Fruit fly (Drosophila melanogaster): ENCODE results near the gene CG32024.

CG32024 gene

dm6 chr3L:8813484-8813883, 6.1 kb downstream of the CG32024 start (continued):
- no peak for TF ChIP-seq chif (GFP tag; optimal IDR thresholded peaks at IDR 0.05)
- peak; percentile 61 for TF ChIP-seq Rfx (GFP tag; IDR thresholded peaks at IDR 0.05)
- TF ChIP-seq fd3F (GFP tag; optimal IDR thresholded peaks at IDR 0.05): no peak
- TF ChIP-seq fd96Cb (tag; optimal IDR thresholded peaks at IDR 0.05): peak; percentile 10
- TF ChIP-seq CG31388 (GFP tag; optimal IDR thresholded peaks at IDR 0.05): no peak
- no peak for TF ChIP-seq CG6654 (GFP tag; optimal IDR thresholded peaks at IDR 0.05)
- no peak for TF ChIP-seq ato (GFP tag; IDR thresholded peaks at IDR 0.05; ENCODE audit: partially characterized antibody)
- TF ChIP-seq shn (GFP tag; optimal IDR thresholded peaks at IDR 0.05): no peak
- TF ChIP-seq CG8924 (tag; optimal IDR thresholded peaks at IDR 0.05): no peak
- no peak for TF ChIP-seq sug (tag; optimal IDR thresholded peaks at IDR 0.05)
- TF ChIP-seq twi (tag; optimal IDR thresholded peaks at IDR 0.05): no peak
- TF ChIP-seq Bteb2 (GFP tag; optimal IDR thresholded peaks at IDR 0.05): no peak
- no peak for TF ChIP-seq Atf3 (GFP tag; optimal IDR thresholded peaks at IDR 0.05)
- no peak for TF ChIP-seq CG6854 (GFP tag; optimal IDR thresholded peaks at IDR 0.05)
- TF ChIP-seq p53 (GFP tag; optimal IDR thresholded peaks at IDR 0.05): no peak
- TF ChIP-seq CG17328 (GFP tag; IDR thresholded peaks at IDR 0.05): peak; percentile 51
- no peak for TF ChIP-seq Dref (GFP tag; IDR thresholded peaks at IDR 0.05)
- TF ChIP-seq CG30431 (GFP tag; optimal IDR thresholded peaks at IDR 0.05): no peak
- peak; percentile 51; the same call in 1 of the 2 replicates for TF ChIP-seq danr (GFP tag; IDR thresholded peaks at IDR 0.05)
- no peak for TF ChIP-seq fru (optimal IDR thresholded peaks at IDR 0.05)
- no peak for TF ChIP-seq bigmax (GFP tag; optimal IDR thresholded peaks at IDR 0.05)
- TF ChIP-seq CG11504 (tag; optimal IDR thresholded peaks at IDR 0.05): no peak
- TF ChIP-seq Jarid2 (GFP tag; optimal IDR thresholded peaks at IDR 0.05): no peak
- TF ChIP-seq CG6765 (GFP tag; optimal IDR thresholded peaks at IDR 0.05): no peak
- TF ChIP-seq CG31441 (GFP tag; IDR thresholded peaks at IDR 0.05): no peak
- TF ChIP-seq zf30C (GFP tag; optimal IDR thresholded peaks at IDR 0.05): no peak
- TF ChIP-seq lmd (GFP tag; IDR thresholded peaks at IDR 0.05): peak; percentile 67
- peak in 1 of 2 experiments; percentile 8 for TF ChIP-seq dpn (GFP tag; optimal IDR thresholded peaks at IDR 0.05)
- peak; percentile 56; the same call in 1 of the 2 replicates for TF ChIP-seq Ptx1 (GFP tag; IDR thresholded peaks at IDR 0.05)
- TF ChIP-seq CG7271 (tag; optimal IDR thresholded peaks at IDR 0.05): no peak
- TF ChIP-seq mirr (GFP tag; optimal IDR thresholded peaks at IDR 0.05): no peak
- TF ChIP-seq ci (GFP tag; IDR thresholded peaks at IDR 0.05): peak; percentile 85
- TF ChIP-seq ssp (GFP tag; IDR thresholded peaks at IDR 0.05): peak; percentile 54; the same call in 1 of the 2 replicates
- TF ChIP-seq CG10654 (GFP tag; optimal IDR thresholded peaks at IDR 0.05): no peak
- peak; percentile 4 for TF ChIP-seq CG2120 (GFP tag; optimal IDR thresholded peaks at IDR 0.05)
- no peak for TF ChIP-seq Hand (GFP tag; optimal IDR thresholded peaks at IDR 0.05)
- TF ChIP-seq corto (GFP tag; optimal IDR thresholded peaks at IDR 0.05): no peak
- TF ChIP-seq CG8089 (GFP tag; optimal IDR thresholded peaks at IDR 0.05): no peak
- no peak for TF ChIP-seq bcd (GFP tag; optimal IDR thresholded peaks at IDR 0.05)
- no peak for TF ChIP-seq CG15479 (GFP tag; optimal IDR thresholded peaks at IDR 0.05)
- no peak for TF ChIP-seq CTCF (GFP tag; optimal IDR thresholded peaks at IDR 0.05)
- TF ChIP-seq Sox100B (GFP tag; optimal IDR thresholded peaks at IDR 0.05): peak; percentile 9
- no peak for TF ChIP-seq her (GFP tag; optimal IDR thresholded peaks at IDR 0.05)
- TF ChIP-seq CG1832 (GFP tag; optimal IDR thresholded peaks at IDR 0.05): no peak
- no peak for TF ChIP-seq Abd-B (GFP tag; optimal IDR thresholded peaks at IDR 0.05)
- no peak for TF ChIP-seq CG14860 (GFP tag; IDR thresholded peaks at IDR 0.05; ENCODE audit: partially characterized antibody)
- peak; percentile 27 for TF ChIP-seq CG7839 (tag; optimal IDR thresholded peaks at IDR 0.05)
- TF ChIP-seq CG12769 (tag; optimal IDR thresholded peaks at IDR 0.05): no peak
- TF ChIP-seq Neu2 (GFP tag; optimal IDR thresholded peaks at IDR 0.05; ENCODE audit: borderline replicate concordance): no peak
- no peak for TF ChIP-seq CG3726 (GFP tag; IDR thresholded peaks at IDR 0.05)
- TF ChIP-seq CG16815 (GFP tag; optimal IDR thresholded peaks at IDR 0.05): no peak
- TF ChIP-seq CG17361 (GFP tag; IDR thresholded peaks at IDR 0.05): no peak
- TF ChIP-seq CG11085 (GFP tag; IDR thresholded peaks at IDR 0.05): no peak

Measured in whole organism, embryonic.